Worm (Caenorhabditis elegans) whole organism, young adult: ENCODE results near the gene F27E5.3.

Source experiments
- B0019.2 ChIP-seq: fragments of 200-800 bp; sonication (Bioruptor generic); conservative IDR thresholded peaks from 2 replicates; pipeline ENCODE4 v1.3.6; 2022; ENCODE audit warnings: missing genetic modification reagents, missing genetic modification characterization, missing compliant biosample characterization
- B0261.1 ChIP-seq: sonication (generic microtip); optimal IDR thresholded peaks from 2 replicates; lab custom pipeline; 2016; ENCODE audit warnings: mild to moderate bottlenecking, missing genetic modification characterization, moderate library complexity, missing compliant biosample characterization
- B0336.3 ChIP-seq: fragments of 200-800 bp; sonication (Bioruptor generic); IDR thresholded peaks from 2 replicates; pipeline ENCODE4 v1.3.6; 2022; ENCODE audit warnings: missing genetic modification characterization, missing compliant biosample characterization
- C06A6.2 ChIP-seq: fragments of 200-800 bp; sonication (Bioruptor generic); conservative IDR thresholded peaks from 2 replicates; pipeline ENCODE4 v1.3.6; 2022; ENCODE audit warnings: missing genetic modification characterization, missing compliant biosample characterization
- F10E7.11 ChIP-seq: sonication (generic microtip); optimal IDR thresholded peaks from 2 replicates; lab custom pipeline; 2017; ENCODE audit warnings: mild to moderate bottlenecking, missing genetic modification characterization, moderate library complexity, missing compliant biosample characterization
- F37B4.10 ChIP-seq: fragments of 200-800 bp; sonication (Bioruptor generic); IDR thresholded peaks from 2 replicates; pipeline ENCODE4 v1.3.6; 2022; ENCODE audit warnings: missing genetic modification characterization, missing compliant biosample characterization
- F57A8.1 ChIP-seq: fragments of 200-800 bp; sonication (Bioruptor generic); optimal IDR thresholded peaks from 2 replicates; lab custom pipeline; 2018; ENCODE audit warnings: mild to moderate bottlenecking, missing genetic modification characterization, moderate library complexity, missing compliant biosample characterization
- K12H6.12 ChIP-seq: fragments of 200-800 bp; sonication (Bioruptor generic); optimal IDR thresholded peaks from 2 replicates; lab custom pipeline; 2018; ENCODE audit warnings: mild to moderate bottlenecking, missing genetic modification characterization, missing compliant biosample characterization
- Y95B8A.8 ChIP-seq: fragments of 200-800 bp; sonication (Bioruptor generic); IDR thresholded peaks from 2 replicates; pipeline ENCODE4 v1.3.6; 2022; ENCODE audit warnings: missing genetic modification reagents, missing genetic modification characterization, missing compliant biosample characterization
- ama-1 ChIP-seq, 3 experiments: fragments of 150-350 bp in 1 of 3; sonication (generic microtip) in 2 of 3; optimal IDR thresholded peaks; 2 replicates each; lab custom pipeline; 2014 to 2018; ENCODE audit warnings: missing biosample characterization in 2 of 3, missing genetic modification characterization in 2 of 3, missing genetic modification reagents in 2 of 3
- aptf-2 ChIP-seq: fragments of 200-800 bp; sonication (Bioruptor generic); conservative IDR thresholded peaks from 2 replicates; pipeline ENCODE4 v1.3.6; 2022; ENCODE audit warnings: missing genetic modification reagents, missing genetic modification characterization, missing compliant biosample characterization
- atf-7 ChIP-seq: sonication (generic microtip); optimal IDR thresholded peaks from 2 replicates; lab custom pipeline; 2017; ENCODE audit warnings: mild to moderate bottlenecking, missing genetic modification characterization, missing compliant biosample characterization
- attf-5 ChIP-seq: fragments of 200-800 bp; sonication (Bioruptor generic); optimal IDR thresholded peaks from 2 replicates; lab custom pipeline; 2018; ENCODE audit warnings: mild to moderate bottlenecking, missing genetic modification characterization, missing compliant biosample characterization
- bed-2 ChIP-seq: fragments of 200-800 bp; sonication (Bioruptor generic); IDR thresholded peaks from 2 replicates; pipeline ENCODE4 v1.3.6; 2022; ENCODE audit warnings: missing genetic modification reagents, missing genetic modification characterization, missing compliant biosample characterization
- ccch-3 ChIP-seq: fragments of 200-800 bp; sonication (Bioruptor generic); optimal IDR thresholded peaks from 2 replicates; lab custom pipeline; 2018; ENCODE audit warnings: mild to moderate bottlenecking, missing genetic modification characterization, missing compliant biosample characterization
- ceh-100 ChIP-seq: fragments of 200-800 bp; sonication (Bioruptor generic); IDR thresholded peaks from 2 replicates; pipeline ENCODE4 v1.3.6; 2022; ENCODE audit warnings: missing genetic modification reagents, missing genetic modification characterization, missing compliant biosample characterization
- ceh-27 ChIP-seq: fragments of 200-800 bp; sonication (Bioruptor generic); optimal IDR thresholded peaks from 2 replicates; lab custom pipeline; 2018; ENCODE audit warnings: mild to moderate bottlenecking, missing genetic modification characterization, moderate library complexity, missing compliant biosample characterization
- ceh-91 ChIP-seq: fragments of 200-800 bp; sonication (Bioruptor generic); IDR thresholded peaks from 2 replicates; pipeline ENCODE4 v1.3.6; 2022; ENCODE audit warnings: missing genetic modification reagents, missing genetic modification characterization, missing compliant biosample characterization
- chd-7 ChIP-seq: sonication (generic microtip); optimal IDR thresholded peaks from 2 replicates; lab custom pipeline; 2016; ENCODE audit warnings: mild to moderate bottlenecking, missing genetic modification characterization, moderate library complexity, missing compliant biosample characterization
- die-1 ChIP-seq: sonication (generic microtip); optimal IDR thresholded peaks from 2 replicates; lab custom pipeline; 2016; ENCODE audit warnings: missing genotype, mild to moderate bottlenecking, missing genetic modification characterization, missing compliant biosample characterization
- dox-1 ChIP-seq: fragments of 200-800 bp; sonication (Bioruptor generic); IDR thresholded peaks from 2 replicates; pipeline ENCODE4 v1.3.6; 2022; ENCODE audit warnings: missing genetic modification reagents, missing genetic modification characterization, missing compliant biosample characterization
- dpl-1 ChIP-seq: fragments of 150-350 bp; optimal IDR thresholded peaks from 2 replicates; lab custom pipeline; 2014; ENCODE audit warnings: missing biosample characterization, missing genetic modification reagents, missing genetic modification characterization
- egl-44 ChIP-seq: fragments of 200-800 bp; sonication (Bioruptor generic); IDR thresholded peaks from 2 replicates; pipeline ENCODE4 v1.3.6; 2022; ENCODE audit warnings: missing genetic modification reagents, missing genetic modification characterization, missing compliant biosample characterization
- egrh-3 ChIP-seq: fragments of 200-800 bp; sonication (Bioruptor generic); IDR thresholded peaks from 2 replicates; pipeline ENCODE4 v1.3.6; 2022; ENCODE audit warnings: missing genetic modification reagents, missing genetic modification characterization, missing compliant biosample characterization
- ets-4 ChIP-seq: fragments of 200-800 bp; sonication (Bioruptor generic); optimal IDR thresholded peaks from 2 replicates; lab custom pipeline; 2018; ENCODE audit warnings: mild to moderate bottlenecking, missing genetic modification characterization, missing compliant biosample characterization
- gei-17 ChIP-seq: fragments of 200-800 bp; sonication (Bioruptor generic); optimal IDR thresholded peaks from 2 replicates; lab custom pipeline; 2018; ENCODE audit warnings: mild to moderate bottlenecking, missing genetic modification characterization, missing compliant biosample characterization
- hmg-1.2 ChIP-seq: fragments of 200-800 bp; sonication (Bioruptor generic); IDR thresholded peaks from 2 replicates; pipeline ENCODE4 v1.3.6; 2022; ENCODE audit warnings: missing genetic modification reagents, missing genetic modification characterization, missing compliant biosample characterization
- let-607 ChIP-seq, 2 experiments: fragments of 200-800 bp in 1 of 2; sonication (Bioruptor generic) in 1 of 2; sonication (generic microtip) in 1 of 2; optimal IDR thresholded peaks; 2 replicates each; lab custom pipeline; 2016 to 2018; ENCODE audit warnings: mild to moderate bottlenecking in 2 of 2, missing compliant biosample characterization in 2 of 2, missing genetic modification characterization in 2 of 2, moderate library complexity in 2 of 2, missing genotype in 1 of 2
- lin-40 ChIP-seq: sonication (generic microtip); optimal IDR thresholded peaks from 2 replicates; lab custom pipeline; 2016; ENCODE audit warnings: missing genetic modification characterization, mild to moderate bottlenecking, missing compliant biosample characterization, missing genotype, missing genetic modification reagents
- lin-54 ChIP-seq: fragments of 200-800 bp; sonication (Bioruptor generic); optimal IDR thresholded peaks from 2 replicates; lab custom pipeline; 2018; ENCODE audit warnings: mild to moderate bottlenecking, missing genetic modification characterization, missing compliant biosample characterization
- lir-1 ChIP-seq: fragments of 200-800 bp; sonication (Bioruptor generic); conservative IDR thresholded peaks from 2 replicates; pipeline ENCODE4 v1.3.6; 2022; ENCODE audit warnings: missing genetic modification reagents, missing genetic modification characterization, missing compliant biosample characterization
- lsl-1 ChIP-seq: fragments of 200-800 bp; sonication (Bioruptor generic); optimal IDR thresholded peaks from 2 replicates; lab custom pipeline; 2018; ENCODE audit warnings: mild to moderate bottlenecking, missing genetic modification characterization, moderate library complexity, missing compliant biosample characterization
- madf-6 ChIP-seq: fragments of 200-800 bp; sonication (Bioruptor generic); IDR thresholded peaks from 2 replicates; pipeline ENCODE4 v1.3.6; 2022; ENCODE audit warnings: missing genetic modification reagents, missing genetic modification characterization, missing compliant biosample characterization
- mel-28 ChIP-seq: sonication (generic microtip); optimal IDR thresholded peaks from 2 replicates; lab custom pipeline; 2016; ENCODE audit warnings: borderline replicate concordance, mild to moderate bottlenecking, missing genetic modification characterization, missing compliant biosample characterization
- mes-4 ChIP-seq: sonication (generic microtip); optimal IDR thresholded peaks from 2 replicates; lab custom pipeline; 2016; ENCODE audit warnings: missing genotype, missing genetic modification characterization, missing compliant biosample characterization
- nhr-80 ChIP-seq: sonication (generic microtip); optimal IDR thresholded peaks from 2 replicates; lab custom pipeline; 2016; ENCODE audit warnings: missing genetic modification characterization, missing compliant biosample characterization
- rcor-1 ChIP-seq: fragments of 200-800 bp; sonication (Bioruptor generic); IDR thresholded peaks from 2 replicates; pipeline ENCODE4 v1.3.6; 2022; ENCODE audit warnings: missing genetic modification reagents, missing genetic modification characterization, missing compliant biosample characterization
- repo-1 ChIP-seq: sonication (generic microtip); optimal IDR thresholded peaks from 2 replicates; lab custom pipeline; 2017; ENCODE audit warnings: mild to moderate bottlenecking, missing genetic modification characterization, missing compliant biosample characterization
- sea-2 ChIP-seq: fragments of 200-800 bp; sonication (Bioruptor generic); IDR thresholded peaks from 2 replicates; pipeline ENCODE4 v1.3.6; 2022; ENCODE audit warnings: missing genetic modification characterization, missing compliant biosample characterization
- snpc-4 ChIP-seq, 5 experiments: fragments of 150-350 bp in 1 of 5; sonication (generic microtip) in 4 of 5; optimal IDR thresholded peaks; 2 replicates each; lab custom pipeline; 2014 to 2018; ENCODE audit warnings: missing genetic modification characterization in 5 of 5, missing biosample characterization in 3 of 5, antibody characterized with exemption in 2 of 5, mild to moderate bottlenecking in 2 of 5, missing compliant biosample characterization in 2 of 5, missing genotype in 2 of 5, moderate library complexity in 2 of 5, missing genetic modification reagents in 1 of 5
- tbp1 ChIP-seq: fragments of 200-800 bp; sonication (Bioruptor generic); optimal IDR thresholded peaks from 2 replicates; lab custom pipeline; 2018; ENCODE audit warnings: mild to moderate bottlenecking, missing genetic modification characterization, missing compliant biosample characterization
- xnd-1 ChIP-seq: sonication (generic microtip); optimal IDR thresholded peaks from 2 replicates; lab custom pipeline; 2016; ENCODE audit warnings: missing genotype, missing genetic modification reagents, missing genetic modification characterization, missing compliant biosample characterization
- zfh-2 ChIP-seq: fragments of 200-800 bp; sonication (Bioruptor generic); conservative IDR thresholded peaks from 2 replicates; pipeline ENCODE4 v1.3.6; 2022; ENCODE audit warnings: missing genetic modification reagents, missing genetic modification characterization, missing compliant biosample characterization
- zim-3 ChIP-seq: sonication (generic microtip); optimal IDR thresholded peaks from 2 replicates; lab custom pipeline; 2017; ENCODE audit warnings: mild to moderate bottlenecking, missing genetic modification characterization, moderate library complexity, missing compliant biosample characterization
- ztf-18 ChIP-seq: sonication (generic microtip); optimal IDR thresholded peaks from 2 replicates; lab custom pipeline; 2016; ENCODE audit warnings: missing genotype, mild to moderate bottlenecking, missing genetic modification characterization, missing compliant biosample characterization
- ztf-22 ChIP-seq: fragments of 200-800 bp; sonication (Bioruptor generic); optimal IDR thresholded peaks from 2 replicates; lab custom pipeline; 2018; ENCODE audit warnings: mild to moderate bottlenecking, missing genetic modification characterization, moderate library complexity, missing compliant biosample characterization
- ztf-6 ChIP-seq: fragments of 200-800 bp; sonication (Bioruptor generic); IDR thresholded peaks from 2 replicates; pipeline ENCODE4 v1.3.6; 2022; ENCODE audit warnings: missing genetic modification reagents, missing genetic modification characterization, missing compliant biosample characterization

Gene F27E5.3

DNA sequence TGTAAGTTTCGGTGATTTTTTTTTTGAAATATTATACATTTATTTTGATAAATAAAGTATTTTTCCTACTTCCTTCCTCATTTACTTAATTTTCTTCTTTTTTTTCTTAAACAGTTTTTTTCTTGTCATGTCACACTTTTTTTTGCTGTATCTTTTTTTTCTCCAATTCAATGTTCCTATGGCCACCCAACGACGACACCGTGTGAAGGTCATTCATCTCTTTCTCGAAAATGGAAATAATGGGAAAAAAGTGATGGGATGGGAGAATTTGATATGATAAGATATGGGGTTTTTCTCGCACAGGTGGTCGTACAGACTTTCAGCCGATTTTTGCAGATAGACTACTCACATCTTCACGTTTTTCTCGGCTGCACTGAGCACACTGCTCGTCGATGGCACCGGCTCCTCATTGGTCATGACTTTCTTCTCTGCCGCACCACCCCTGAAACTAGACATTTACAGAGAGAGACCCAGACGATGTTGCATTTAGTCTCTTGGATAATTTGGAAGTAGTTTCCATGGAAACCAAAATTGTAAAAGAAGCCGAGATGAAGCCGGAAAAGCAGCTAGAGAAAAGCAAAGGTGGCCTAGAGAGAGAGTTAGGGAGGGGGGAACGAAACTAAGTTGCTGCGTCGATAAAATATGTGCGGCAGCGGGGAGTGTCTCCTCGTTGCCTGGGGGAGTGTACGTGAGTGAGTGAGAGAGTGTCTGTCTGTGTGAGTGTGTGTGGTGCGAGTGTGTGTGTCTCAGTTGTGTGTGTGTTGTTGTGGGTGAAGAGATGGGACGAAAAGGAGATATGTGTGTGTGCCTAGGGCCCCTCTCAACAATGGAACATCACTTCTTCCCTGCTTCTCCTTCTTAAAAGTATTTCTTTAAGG, 25.2 kb upstream of the F27E5.3 start, which contains the start of gene daf-19 (continued):
- TF ChIP-seq bed-2 (GFP tag; lab: Robert Waterston, UW) (no peak), F37B4.10 (no peak), zfh-2 (GFP tag; lab: Robert Waterston, UW) (peak; percentile 70), K12H6.12 (peak; percentile 35), repo-1 (no peak), madf-6 (GFP tag; lab: Robert Waterston, UW) (peak; percentile 23; the same call in 1 of the 2 replicates), atf-7 (tag; lab: Kevin White, UChicago) (peak; percentile 4), attf-5 (GFP tag; lab: Kevin White, UChicago) (peak; percentile 38), egrh-3 (GFP tag; lab: Robert Waterston, UW) (peak; percentile 45), let-607 (tag; optimal IDR thresholded peaks at IDR 0.05; lab: Kevin White, UChicago) (peak in 1 of 2 experiments; percentile 4), xnd-1 (tag; lab: Kevin White, UChicago) (no peak), egl-44 (GFP tag; lab: Robert Waterston, UW) (no peak), ztf-18 (tag; lab: Kevin White, UChicago) (peak; percentile 12), B0336.3 (0 out of 2 replicates have a peak, but pooled peaks have one; percentile 21), ceh-27 (GFP tag; lab: Kevin White, UChicago) (peak; percentile 59), ztf-22 (GFP tag; lab: Kevin White, UChicago) (no peak), hmg-1.2 (GFP tag; lab: Robert Waterston, UW) (peak; percentile 64; the same call in 1 of the 2 replicates), zim-3 (no peak), rcor-1 (GFP tag; lab: Robert Waterston, UW) (0 out of 2 replicates have a peak, but pooled peaks have one; percentile 29), dox-1 (GFP tag; lab: Robert Waterston, UW) (peak; percentile 57), ama-1 (optimal IDR thresholded peaks at IDR 0.05; lab: Kevin White, UChicago) (no peak), ama-1 (GFP tag; optimal IDR thresholded peaks at IDR 0.05; lab: Kevin White, UChicago) (no peak), die-1 (tag; lab: Kevin White, UChicago) (peak; percentile 42), B0261.1 (no peak), mes-4 (tag; lab: Kevin White, UChicago) (no peak), lsl-1 (GFP tag; lab: Kevin White, UChicago) (no peak), F57A8.1 (no peak), nhr-80 (tag; lab: Kevin White, UChicago) (peak; percentile 35), snpc-4 (GFP tag; optimal IDR thresholded peaks at IDR 0.05; lab: Kevin White, UChicago) (no peak), snpc-4 (tag; optimal IDR thresholded peaks at IDR 0.05; lab: Kevin White, UChicago) (peak in 1 of 4 experiments; percentile 17), C06A6.2 (GFP tag; lab: Robert Waterston, UW) (no peak), ceh-91 (GFP tag; lab: Robert Waterston, UW) (no peak), lin-40 (tag; lab: Kevin White, UChicago) (peak; percentile 23), Y95B8A.8 (GFP tag; lab: Robert Waterston, UW) (no peak), sea-2 (GFP tag; lab: Robert Waterston, UW) (no peak)

DNA sequence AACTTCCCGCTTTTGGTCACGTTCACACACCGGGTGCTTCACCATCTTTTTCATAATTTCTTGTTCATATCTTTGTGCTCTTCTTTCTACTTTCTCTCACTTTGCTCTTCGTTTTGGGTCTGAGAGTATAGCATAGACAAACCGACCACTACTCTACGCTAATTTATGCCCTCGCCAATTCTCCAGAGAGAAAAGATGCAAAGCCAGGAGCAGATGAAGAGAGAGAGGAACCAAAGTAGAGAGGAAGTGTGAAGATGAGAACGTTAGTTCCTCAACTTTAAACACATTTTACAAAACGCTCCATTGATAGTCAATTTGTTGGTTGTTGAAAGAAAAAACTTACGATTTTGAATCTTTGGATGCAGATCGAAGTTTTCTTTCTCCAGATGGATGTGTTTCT, 23.7 kb upstream of the F27E5.3 start:
- TF ChIP-seq lsl-1 (GFP tag; lab: Kevin White, UChicago) = no peak
- no peak for TF ChIP-seq ets-4 (GFP tag; lab: Kevin White, UChicago)
- no peak for TF ChIP-seq atf-7 (tag; lab: Kevin White, UChicago)
- no peak for TF ChIP-seq tbp1 (GFP tag; lab: Kevin White, UChicago)
- no peak for TF ChIP-seq gei-17 (GFP tag; lab: Kevin White, UChicago)
- TF ChIP-seq F10E7.11 (tag; lab: Kevin White, UChicago) = no peak
- no peak for TF ChIP-seq dpl-1 (GFP tag; lab: Kevin White, UChicago)
- TF ChIP-seq ccch-3 (GFP tag; lab: Kevin White, UChicago) = no peak
- TF ChIP-seq B0019.2 (GFP tag; lab: Robert Waterston, UW) = no peak
- no peak for TF ChIP-seq chd-7 (tag; lab: Kevin White, UChicago)
- no peak for TF ChIP-seq mel-28 (tag; lab: Kevin White, UChicago)
- no peak for TF ChIP-seq ztf-6 (GFP tag; lab: Robert Waterston, UW)
- TF ChIP-seq ceh-100 (GFP tag; lab: Robert Waterston, UW) = no peak
- TF ChIP-seq aptf-2 (GFP tag; lab: Robert Waterston, UW) = no peak
- no peak for TF ChIP-seq lir-1 (GFP tag; lab: Robert Waterston, UW)
- no peak for TF ChIP-seq lin-54
